Worm (Caenorhabditis elegans) whole organism, L1 larva: ENCODE measurements around the gene alh-2.
"Not testable (repeated sequence)": the region's sequence is repeated elsewhere in the genome, so short reads cannot be mapped to it uniquely, and the experiment has no call there.

ENCODE experiments used
- ceh-63 ChIP-seq: fragments of 200-800 bp; sonication (Bioruptor generic); optimal IDR thresholded peaks from 2 replicates; lab custom pipeline; 2018; ENCODE audit warnings: mild to moderate bottlenecking, missing genetic modification characterization, missing compliant biosample characterization
- ces-1 ChIP-seq: fragments of 150-350 bp; optimal IDR thresholded peaks from 2 replicates; lab custom pipeline; 2014; ENCODE audit warnings: missing biosample characterization, missing genetic modification reagents, missing genetic modification characterization
- dpl-1 ChIP-seq, 3 experiments: fragments of 150-350 bp in 2 of 3; sonication (generic microtip) in 1 of 3; optimal IDR thresholded peaks; 2 replicates each; lab custom pipeline; 2014 to 2017; ENCODE audit warnings: missing biosample characterization in 3 of 3, missing genetic modification characterization in 3 of 3, missing genetic modification reagents in 3 of 3
- dsc-1 ChIP-seq: sonication (generic microtip); optimal IDR thresholded peaks from 2 replicates; lab custom pipeline; 2016; ENCODE audit warnings: mild to moderate bottlenecking, missing genetic modification characterization, missing compliant biosample characterization
- efl-1 ChIP-seq, 4 experiments: fragments of 150-350 bp; optimal IDR thresholded peaks in 3 of 4; peaks in 1 of 4; 1 replicate in 1 of 4; 2 replicates in 3 of 4; lab custom pipeline; 2014; ENCODE audit warnings: missing biosample characterization in 2 of 4, missing genetic modification characterization in 2 of 4, missing genetic modification reagents in 2 of 4
- egl-27 ChIP-seq, 2 experiments: fragments of 150-350 bp in 1 of 2; sonication (generic microtip); optimal IDR thresholded peaks; 3 replicates each; lab custom pipeline; 2017 to 2018; ENCODE audit warnings: missing biosample characterization in 2 of 2, missing genetic modification characterization in 2 of 2, missing genetic modification reagents in 2 of 2
- elt-3 ChIP-seq, 6 experiments: fragments of 150-350 bp in 1 of 6; sonication (generic microtip); optimal IDR thresholded peaks; 2 replicates each; lab custom pipeline; 2017 to 2018; ENCODE audit warnings: missing biosample characterization in 6 of 6, missing genetic modification characterization in 6 of 6, inconsistent platforms in 1 of 6
- grh-1 ChIP-seq: fragments of 200-800 bp; sonication (Bioruptor generic); IDR thresholded peaks from 2 replicates; pipeline ENCODE4 v1.3.6; 2022; ENCODE audit warnings: missing genetic modification reagents, missing genetic modification characterization, missing compliant biosample characterization
- irx-1 ChIP-seq: sonication (generic microtip); optimal IDR thresholded peaks from 2 replicates; lab custom pipeline; 2016; ENCODE audit warnings: missing genetic modification characterization, missing compliant biosample characterization
- isw-1 ChIP-seq: fragments of 200-800 bp; sonication (Bioruptor generic); IDR thresholded peaks from 2 replicates; pipeline ENCODE4 v1.3.6; 2022; ENCODE audit warnings: missing genetic modification characterization, missing compliant biosample characterization
- jun-1 ChIP-seq: fragments of 150-350 bp; optimal IDR thresholded peaks from 2 replicates; lab custom pipeline; 2014; ENCODE audit warnings: missing biosample characterization, missing genetic modification reagents, missing genetic modification characterization
- lin-14 ChIP-seq: fragments of 200-800 bp; sonication (Bioruptor generic); optimal IDR thresholded peaks from 2 replicates; lab custom pipeline; 2018; ENCODE audit warnings: mild to moderate bottlenecking, missing genetic modification characterization, moderate library complexity, missing compliant biosample characterization
- lin-15B ChIP-seq: fragments of 150-350 bp; sonication (generic microtip); optimal IDR thresholded peaks from 3 replicates; lab custom pipeline; 2014; ENCODE audit warnings: missing biosample characterization, missing genetic modification characterization
- lin-35 ChIP-seq, 2 experiments: fragments of 150-350 bp; optimal IDR thresholded peaks; 2 replicates each; lab custom pipeline; 2014; ENCODE audit warnings: missing biosample characterization in 2 of 2, missing genetic modification characterization in 2 of 2, missing genetic modification reagents in 2 of 2
- lir-3 ChIP-seq: sonication (generic microtip); optimal IDR thresholded peaks from 2 replicates; lab custom pipeline; 2016; ENCODE audit warnings: mild to moderate bottlenecking, missing genetic modification characterization, moderate library complexity, missing compliant biosample characterization; ENCODE audit not compliant: poor library complexity
- lsy-2 ChIP-seq, 2 experiments: fragments of 150-350 bp; optimal IDR thresholded peaks; 2 replicates each; lab custom pipeline; 2014; ENCODE audit warnings: missing biosample characterization in 2 of 2, missing genetic modification characterization in 2 of 2
- nhr-11 ChIP-seq: fragments of 150-350 bp; optimal IDR thresholded peaks from 2 replicates; lab custom pipeline; 2014; ENCODE audit warnings: missing biosample characterization, missing genetic modification characterization
- nhr-12 ChIP-seq: sonication (generic microtip); optimal IDR thresholded peaks from 2 replicates; lab custom pipeline; 2017; ENCODE audit warnings: missing biosample characterization, missing genetic modification characterization
- nhr-237 ChIP-seq: fragments of 150-350 bp; optimal IDR thresholded peaks from 2 replicates; lab custom pipeline; 2014; ENCODE audit warnings: missing biosample characterization, missing genetic modification characterization
- nhr-71 ChIP-seq: sonication (generic microtip); optimal IDR thresholded peaks from 2 replicates; lab custom pipeline; 2016; ENCODE audit warnings: mild to moderate bottlenecking, missing genetic modification characterization, moderate library complexity, missing compliant biosample characterization
- nhr-77 ChIP-seq: fragments of 150-350 bp; optimal IDR thresholded peaks from 2 replicates; lab custom pipeline; 2014; ENCODE audit warnings: missing biosample characterization, missing genetic modification characterization
- pqm-1 ChIP-seq: sonication (generic microtip); optimal IDR thresholded peaks from 3 replicates; lab custom pipeline; 2017; ENCODE audit warnings: missing biosample characterization, missing genetic modification characterization
- skn-1 ChIP-seq: fragments of 150-350 bp; optimal IDR thresholded peaks from 2 replicates; lab custom pipeline; 2014; ENCODE audit warnings: missing biosample characterization, missing genetic modification characterization
- snu-23 ChIP-seq: sonication (generic microtip); optimal IDR thresholded peaks from 2 replicates; lab custom pipeline; 2016; ENCODE audit warnings: missing genetic modification characterization, missing compliant biosample characterization
- sup-37 ChIP-seq: fragments of 200-800 bp; sonication (Bioruptor generic); optimal IDR thresholded peaks from 2 replicates; lab custom pipeline; 2018; ENCODE audit warnings: mild to moderate bottlenecking, missing genetic modification characterization, missing compliant biosample characterization
- unc-30 ChIP-seq: sonication (generic microtip); optimal IDR thresholded peaks from 2 replicates; lab custom pipeline; 2017; ENCODE audit warnings: missing biosample characterization, missing genetic modification characterization
- unc-86 ChIP-seq: sonication (generic microtip); optimal IDR thresholded peaks from 2 replicates; lab custom pipeline; 2016; ENCODE audit warnings: missing genetic modification characterization, missing compliant biosample characterization
- unc-98 ChIP-seq: fragments of 200-800 bp; sonication (Bioruptor generic); IDR thresholded peaks from 2 replicates; pipeline ENCODE4 v1.3.6; 2022; ENCODE audit warnings: missing genetic modification characterization, missing compliant biosample characterization
- ztf-4 ChIP-seq: fragments of 150-350 bp; optimal IDR thresholded peaks from 2 replicates; lab custom pipeline; 2014; ENCODE audit warnings: missing biosample characterization, missing genetic modification characterization

Gene alh-2

ce11 chrV:1678228-1678627 lies 34.3 kb downstream of the alh-2 start, which contains the start of gene srw-98:
srw-98 (minus strand) TSS chrV:1678328.
- TF ChIP-seq irx-1 (tag; lab: Kevin White, UChicago) (no peak), lin-35 (GFP tag; optimal IDR thresholded peaks at IDR 0.05; lab: Kevin White, UChicago) (no peak), isw-1 (GFP tag; lab: Robert Waterston, UW) (no peak), unc-30 (tag; lab: Kevin White, UChicago) (no peak), skn-1 (no peak), ceh-63 (GFP tag; lab: Kevin White, UChicago) (no peak)

DNA sequence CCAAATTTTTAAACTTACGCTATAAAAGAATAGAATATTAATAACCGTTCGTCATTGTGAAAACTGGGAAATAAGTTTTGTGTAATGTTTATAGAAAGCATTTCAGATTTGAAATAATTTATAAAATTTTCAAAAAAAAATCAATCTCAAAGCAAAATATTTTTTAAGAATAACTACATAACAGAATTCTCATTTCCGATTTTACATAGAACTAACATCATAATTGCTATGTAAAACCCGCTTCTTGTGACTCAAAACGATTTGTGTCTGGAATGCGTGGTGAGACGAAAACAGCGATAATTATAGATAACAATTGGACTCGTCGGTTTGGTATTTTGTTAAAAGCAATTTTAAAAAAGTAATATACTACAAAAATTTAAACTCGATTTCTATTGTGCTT lies 36.8 kb downstream of the alh-2 start, which contains the start of gene srw-91:
TSS of gene srw-91 (minus strand) at position 101 of the 400 bp plus-strand sequence.
- no peak for TF ChIP-seq egl-27 (tag; optimal IDR thresholded peaks at IDR 0.05; lab: Kevin White, UChicago)
- TF ChIP-seq skn-1: no peak
- no peak for TF ChIP-seq nhr-12 (tag; lab: Kevin White, UChicago)
- no peak for TF ChIP-seq dsc-1 (tag; lab: Kevin White, UChicago)
- TF ChIP-seq ztf-4 (tag; lab: Kevin White, UChicago): no peak
- TF ChIP-seq nhr-71 (tag; lab: Kevin White, UChicago): no peak
- TF ChIP-seq lin-15B (tag; lab: Kevin White, UChicago): no peak
- TF ChIP-seq lir-3 (tag; lab: Kevin White, UChicago): no peak
- TF ChIP-seq lin-14 (GFP tag; lab: Kevin White, UChicago): no peak
- no peak for TF ChIP-seq unc-98 (GFP tag; lab: Robert Waterston, UW)
- TF ChIP-seq, all 84 proteins: peak for 0

- TF ChIP-seq lsy-2 (tag; optimal IDR thresholded peaks at IDR 0.05; lab: Kevin White, UChicago) (no peak), grh-1 (GFP tag; lab: Robert Waterston, UW) (no peak), nhr-71 (tag; lab: Kevin White, UChicago) (no peak), pqm-1 (tag; lab: Kevin White, UChicago) (no peak), nhr-77 (no peak)
Observed at ce11 chrV:1682279-1682678, 38.3 kb downstream of the alh-2 start, which contains the start of gene srh-3. srh-3 (plus strand) TSS chrV:1682579.

ce11 chrV:1685328-1685727 lies 41.4 kb downstream of the alh-2 start, which contains the start of gene srh-5:
srh-5 (plus strand) TSS chrV:1685628.
- TF ChIP-seq nhr-237: no peak
- TF ChIP-seq snu-23 (GFP tag; lab: Kevin White, UChicago): no peak
- TF ChIP-seq nhr-12 (tag; lab: Kevin White, UChicago): no peak
- TF ChIP-seq lir-3 (tag; lab: Kevin White, UChicago): no peak
- no peak for TF ChIP-seq ces-1 (GFP tag; lab: Kevin White, UChicago)
- no peak for TF ChIP-seq nhr-77
- no peak for TF ChIP-seq jun-1
- no peak for TF ChIP-seq egl-27 (tag; optimal IDR thresholded peaks at IDR 0.05; lab: Kevin White, UChicago)
- no peak for TF ChIP-seq unc-86 (tag; lab: Kevin White, UChicago)
- no peak for TF ChIP-seq elt-3 (tag; optimal IDR thresholded peaks at IDR 0.05; lab: Kevin White, UChicago)

DNA sequence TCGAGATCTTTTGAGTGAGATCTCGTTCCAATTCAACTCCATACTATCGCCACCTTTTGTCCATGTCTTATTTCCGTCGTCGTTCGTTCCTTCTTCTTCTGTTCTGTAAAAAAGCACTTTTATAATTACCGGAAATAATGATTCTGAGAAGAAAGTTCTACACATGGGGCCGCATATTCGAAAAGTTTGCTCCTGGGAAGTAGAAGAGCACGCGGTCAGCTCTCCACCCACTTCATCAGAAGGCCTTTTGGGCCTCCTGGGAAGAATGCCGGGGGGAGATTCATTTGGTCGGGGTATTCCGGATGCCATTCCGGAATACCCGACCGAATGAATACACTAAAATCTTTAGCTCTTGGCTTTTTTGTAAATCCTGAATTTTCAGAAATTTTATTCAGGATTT lies 48.5 kb downstream of the alh-2 start, which contains the start of gene Y46H3C.5:
TSS of gene Y46H3C.5 (minus strand) at position 2 of the 400 bp plus-strand sequence.
- not testable (repeated sequence) for TF ChIP-seq nhr-11 (tag; lab: Kevin White, UChicago); dpl-1 (GFP tag; optimal IDR thresholded peaks at IDR 0.05; lab: Kevin White, UChicago); nhr-237

DNA sequence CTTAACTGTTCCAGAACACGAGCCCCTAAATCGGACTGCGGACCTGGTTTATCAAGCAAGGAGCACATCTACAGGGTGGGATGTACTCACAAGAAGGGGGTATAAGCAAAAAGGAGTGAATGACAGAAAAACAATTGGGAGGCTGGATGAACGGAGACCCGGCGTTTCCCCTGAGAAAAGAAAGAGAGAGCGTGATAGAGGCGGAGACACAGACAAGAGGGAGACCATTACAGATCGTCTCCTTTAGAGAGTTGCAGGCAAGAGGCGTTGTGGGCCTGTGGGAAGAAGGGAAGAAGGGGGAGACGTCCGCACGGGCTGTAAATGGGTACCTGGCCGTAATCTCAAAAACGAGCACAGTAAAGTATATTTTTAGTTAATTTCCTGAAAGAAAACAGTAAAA lies 49.9 kb downstream of the alh-2 start, which contains the start of gene Y46H3C.7:
TSS of gene Y46H3C.7 (minus strand) at position 147 of the 400 bp plus-strand sequence.
- not testable (repeated sequence) for TF ChIP-seq sup-37 (GFP tag; lab: Kevin White, UChicago); efl-1 (optimal IDR thresholded peaks at IDR 0.05; lab: Kevin White, UChicago); efl-1 (GFP tag; optimal IDR thresholded peaks at IDR 0.05 in 1 of 2; lab: Kevin White, UChicago); lir-3 (tag; lab: Kevin White, UChicago)
